6 worm cellular contexts compared by ENCODE assay signal in genomic region chrII:11739199-11739598, ce11.
TF ChIP-seq lines count a peak whose summit lies in the region.

Gene ctsa-1.2 (plus strand): TSS chrII:11739358.

TF ChIP-seq in whole organism, L1 larva, 84 proteins besides CTCF, POLR2A, EP300 and RAD21:
- no peak for TF ChIP-seq pqm-1 (tag; optimal IDR thresholded peaks at IDR 0.05; lab: Kevin White, UChicago)
- no peak for TF ChIP-seq ama-1 (optimal IDR thresholded peaks at IDR 0.05; lab: Kevin White, UChicago)
- TF ChIP-seq C04F5.9 (tag; optimal IDR thresholded peaks at IDR 0.05; lab: Kevin White, UChicago), result no peak
- no peak for TF ChIP-seq vab-15 (tag; optimal IDR thresholded peaks at IDR 0.05; lab: Kevin White, UChicago)
- peak in 1 of 2 experiments; percentile 5 for TF ChIP-seq lin-35 (GFP tag; optimal IDR thresholded peaks at IDR 0.05; lab: Kevin White, UChicago)
- TF ChIP-seq skn-1 (tag; optimal IDR thresholded peaks at IDR 0.05; lab: Kevin White, UChicago), result no peak
- no peak for TF ChIP-seq nhr-12 (tag; optimal IDR thresholded peaks at IDR 0.05; lab: Kevin White, UChicago)
- TF ChIP-seq ztf-4 (tag; optimal IDR thresholded peaks at IDR 0.05; lab: Kevin White, UChicago), result no peak
- TF ChIP-seq unc-62 (GFP tag; optimal IDR thresholded peaks at IDR 0.05; lab: Kevin White, UChicago), result no peak
- no peak for TF ChIP-seq lin-14 (GFP tag; optimal IDR thresholded peaks at IDR 0.05; lab: Kevin White, UChicago)
- no peak for TF ChIP-seq alr-1 (tag; optimal IDR thresholded peaks at IDR 0.05; lab: Kevin White, UChicago; ENCODE audit: borderline replicate concordance)
- TF ChIP-seq egl-13 (tag; optimal IDR thresholded peaks at IDR 0.05; lab: Kevin White, UChicago), result no peak
- peak; percentile 92 for TF ChIP-seq elt-2 (tag; optimal IDR thresholded peaks at IDR 0.05; lab: Kevin White, UChicago)
- no peak for TF ChIP-seq rnt-1 (tag; optimal IDR thresholded peaks at IDR 0.05; lab: Kevin White, UChicago)
- no peak for TF ChIP-seq nhr-19 (GFP tag; conservative IDR thresholded peaks at IDR 0.05; lab: Robert Waterston, UW)

TF ChIP-seq in whole organism, L2 larva, 48 proteins besides CTCF, POLR2A, EP300 and RAD21:
- TF ChIP-seq nhr-25 (tag; optimal IDR thresholded peaks at IDR 0.05; lab: Kevin White, UChicago), result no peak
- no peak for TF ChIP-seq aly-2 (tag; optimal IDR thresholded peaks at IDR 0.05; lab: Kevin White, UChicago)
- no peak for TF ChIP-seq alr-1 (tag; optimal IDR thresholded peaks at IDR 0.05; lab: Kevin White, UChicago)
- TF ChIP-seq ZK546.5 (tag; optimal IDR thresholded peaks at IDR 0.05; lab: Kevin White, UChicago), result no peak
- TF ChIP-seq Y55F3AM.14 (GFP tag; optimal IDR thresholded peaks at IDR 0.05; lab: Kevin White, UChicago), result no peak
- TF ChIP-seq lin-11 (tag; optimal IDR thresholded peaks at IDR 0.05; lab: Kevin White, UChicago), result no peak
- TF ChIP-seq unc-55 (GFP tag; optimal IDR thresholded peaks at IDR 0.05; lab: Kevin White, UChicago), result no peak
- no peak for TF ChIP-seq nhr-237 (tag; optimal IDR thresholded peaks at IDR 0.05; lab: Kevin White, UChicago)
- TF ChIP-seq gmeb-1 (tag; optimal IDR thresholded peaks at IDR 0.05; lab: Kevin White, UChicago), result no peak
- no peak for TF ChIP-seq nhr-23 (tag; optimal IDR thresholded peaks at IDR 0.05; lab: Kevin White, UChicago)
- peak; percentile 38 for TF ChIP-seq fos-1 (tag; optimal IDR thresholded peaks at IDR 0.05; lab: Kevin White, UChicago)
- TF ChIP-seq sma-9 (GFP tag; optimal IDR thresholded peaks at IDR 0.05; lab: Kevin White, UChicago), result peak; percentile 52
- TF ChIP-seq sma-9 (tag; optimal IDR thresholded peaks at IDR 0.05; lab: Kevin White, UChicago), result no peak
- TF ChIP-seq mab-5 (tag; optimal IDR thresholded peaks at IDR 0.05; lab: Kevin White, UChicago), result no peak
- no peak for TF ChIP-seq nhr-21 (tag; optimal IDR thresholded peaks at IDR 0.05; lab: Kevin White, UChicago)
TF ChIP-seq in whole organism, L2 larva: peak in this region for 2.

TF ChIP-seq in whole organism, L3 larva, 47 proteins besides CTCF, POLR2A, EP300 and RAD21:
- no peak for TF ChIP-seq pha-4 (tag; optimal IDR thresholded peaks at IDR 0.05; lab: Kevin White, UChicago)
- no peak for TF ChIP-seq nhr-76 (tag; optimal IDR thresholded peaks at IDR 0.05; lab: Kevin White, UChicago)
- TF ChIP-seq nhr-43 (tag; optimal IDR thresholded peaks at IDR 0.05; lab: Kevin White, UChicago; ENCODE audit: poor library complexity, severe bottlenecking), result no peak
- TF ChIP-seq elt-2 (tag; optimal IDR thresholded peaks at IDR 0.05; lab: Kevin White, UChicago), result peak; percentile 94
- TF ChIP-seq nhr-67 (tag; optimal IDR thresholded peaks at IDR 0.05; lab: Kevin White, UChicago), result no peak
- TF ChIP-seq snpc-4 (tag; optimal IDR thresholded peaks at IDR 0.05; lab: Kevin White, UChicago), result no peak
- peak; percentile 94 for TF ChIP-seq pqm-1 (tag; optimal IDR thresholded peaks at IDR 0.05; lab: Kevin White, UChicago)
- TF ChIP-seq ztf-4 (tag; optimal IDR thresholded peaks at IDR 0.05; lab: Kevin White, UChicago), result no peak
- TF ChIP-seq eor-1 (tag; optimal IDR thresholded peaks at IDR 0.05; lab: Kevin White, UChicago), result no peak

TF ChIP-seq in whole organism, L4 larva, 104 proteins besides CTCF, POLR2A, EP300 and RAD21 (continues in another document):
- no peak for TF ChIP-seq aly-2 (tag; optimal IDR thresholded peaks at IDR 0.05; lab: Kevin White, UChicago)
- TF ChIP-seq fkh-10 (GFP tag; optimal IDR thresholded peaks at IDR 0.05; lab: Kevin White, UChicago), result no peak
- TF ChIP-seq zip-11 (GFP tag; IDR thresholded peaks at IDR 0.05; lab: Robert Waterston, UW), result no peak
- no peak for TF ChIP-seq nhr-10 (tag; optimal IDR thresholded peaks at IDR 0.05; lab: Kevin White, UChicago)
- TF ChIP-seq mxl-3 (GFP tag; optimal IDR thresholded peaks at IDR 0.05; lab: Kevin White, UChicago), result no peak
- TF ChIP-seq lin-1 (GFP tag; IDR thresholded peaks at IDR 0.05; lab: Robert Waterston, UW), result no peak; the same call in 1 of the 2 replicates
- peak; percentile 74 for TF ChIP-seq nhr-28 (tag; optimal IDR thresholded peaks at IDR 0.05; lab: Kevin White, UChicago)
- peak; percentile 68 for TF ChIP-seq pqm-1 (tag; optimal IDR thresholded peaks at IDR 0.05; lab: Kevin White, UChicago)
- peak; percentile 38 for TF ChIP-seq dve-1 (tag; optimal IDR thresholded peaks at IDR 0.05; lab: Kevin White, UChicago; ENCODE audit: insufficient read depth)
- no peak for TF ChIP-seq lin-38 (GFP tag; IDR thresholded peaks at IDR 0.05; lab: Robert Waterston, UW)
- TF ChIP-seq vab-7 (GFP tag; IDR thresholded peaks at IDR 0.05; lab: Robert Waterston, UW), result no peak
- peak in 1 of 2 experiments; percentile 1 for TF ChIP-seq unc-62 (GFP tag; optimal IDR thresholded peaks at IDR 0.05 in 1 of 2; lab: Kevin White, UChicago)
- no peak for TF ChIP-seq unc-62 (tag; optimal IDR thresholded peaks at IDR 0.05; lab: Kevin White, UChicago)
- peak; percentile 9; the same call in 1 of the 2 replicates for TF ChIP-seq tra-1 (GFP tag; IDR thresholded peaks at IDR 0.05; lab: Robert Waterston, UW)
- peak; percentile 59 for TF ChIP-seq hlh-11 (tag; optimal IDR thresholded peaks at IDR 0.05; lab: Kevin White, UChicago)
- no peak for TF ChIP-seq ceh-20 (GFP tag; IDR thresholded peaks at IDR 0.05; lab: Robert Waterston, UW)
- TF ChIP-seq lin-13 (GFP tag; optimal IDR thresholded peaks at IDR 0.05; lab: Kevin White, UChicago), result no peak
- TF ChIP-seq unc-130 (GFP tag; optimal IDR thresholded peaks at IDR 0.05; lab: Kevin White, UChicago), result no peak
- TF ChIP-seq F49E8.2 (tag; optimal IDR thresholded peaks at IDR 0.05; lab: Kevin White, UChicago; ENCODE audit: borderline replicate concordance), result no peak

TF ChIP-seq in whole organism, late embryonic, 69 proteins besides CTCF, POLR2A, EP300 and RAD21:
- TF ChIP-seq nhr-11 (tag; optimal IDR thresholded peaks at IDR 0.05; lab: Kevin White, UChicago) (no peak), elt-2 (tag; optimal IDR thresholded peaks at IDR 0.05; lab: Kevin White, UChicago) (peak; percentile 74)

TF ChIP-seq in whole organism, young adult, 124 proteins besides CTCF, POLR2A, EP300 and RAD21:
- TF ChIP-seq madf-3 (GFP tag; IDR thresholded peaks at IDR 0.05; lab: Robert Waterston, UW) (no peak), gei-17 (GFP tag; optimal IDR thresholded peaks at IDR 0.05; lab: Kevin White, UChicago) (no peak), aptf-3 (GFP tag; IDR thresholded peaks at IDR 0.05; lab: Robert Waterston, UW) (no peak), K11D2.4 (GFP tag; IDR thresholded peaks at IDR 0.05; lab: Robert Waterston, UW) (no peak), snpc-1.3 (tag; optimal IDR thresholded peaks at IDR 0.05; lab: Kevin White, UChicago; ENCODE audit: insufficient read depth) (no peak), ets-4 (GFP tag; optimal IDR thresholded peaks at IDR 0.05; lab: Kevin White, UChicago) (peak; percentile 1), nhr-80 (tag; optimal IDR thresholded peaks at IDR 0.05; lab: Kevin White, UChicago) (peak; percentile 68)
